Fruit fly (Drosophila melanogaster) whole organism, wandering third instar larva: ENCODE measurements around the gene CG18675.

Experiments used
- OdsH ChIP-seq: fragments of 200-800 bp; sonication (Bioruptor generic); optimal IDR thresholded peaks from 2 replicates; lab custom pipeline; 2016; ENCODE audit warnings: missing biosample characterization, mild to moderate bottlenecking, missing genetic modification characterization
- jim ChIP-seq: fragments of 175-275, 200-325 bp; sonication (Bioruptor generic); optimal IDR thresholded peaks from 2 replicates; lab custom pipeline; 2016; ENCODE audit warnings: missing biosample characterization, mild to moderate bottlenecking, missing genetic modification characterization

Gene CG18675

DNA sequence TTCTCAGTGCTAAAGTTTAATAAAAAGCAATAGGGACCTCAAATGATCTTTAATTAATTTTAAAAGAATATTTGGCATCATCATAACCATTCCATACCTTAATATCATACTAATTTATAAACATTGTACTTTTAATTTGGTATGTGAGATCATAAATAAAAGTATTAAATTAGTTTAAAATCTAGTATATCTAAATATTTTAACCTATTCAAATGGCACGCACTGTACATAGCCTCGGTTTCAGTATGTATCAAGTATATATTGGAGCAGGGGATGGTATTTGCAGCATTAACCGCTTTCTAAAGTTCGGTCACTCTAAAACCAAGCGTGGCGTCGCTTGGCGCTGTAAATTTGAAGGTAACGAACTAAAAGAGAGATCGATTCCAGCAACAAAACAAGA, 68.7 kb downstream of the CG18675 start, which contains the start of gene pav:
TSS of gene pav (plus strand) at position 307 of the 400 bp plus-strand sequence.
- TF ChIP-seq OdsH (GFP tag; lab: Kevin White, UChicago) (peak; percentile 1), jim (GFP tag; lab: Kevin White, UChicago) (no peak)
